Worm (Caenorhabditis elegans): ENCODE measurements around the gene M01F1.4.

ce11 chrIII:3543071-3543470, 33.2 kb upstream of the M01F1.4 start:
- TF ChIP-seq him-1 (tag; optimal IDR thresholded peaks at IDR 0.05) (no peak), dao-5 (tag; optimal IDR thresholded peaks at IDR 0.05) (no peak)

All from whole organism, L4/young adult.